Worm (Caenorhabditis elegans) whole organism, early embryonic: ENCODE results near the gene enri-1.

ENCODE experiments used
- ama-1 ChIP-seq: fragments of 150-350 bp; optimal IDR thresholded peaks from 2 replicates; lab custom pipeline; 2014
- ets-7 ChIP-seq: sonication (generic microtip); optimal IDR thresholded peaks from 2 replicates; lab custom pipeline; 2016; ENCODE audit warnings: missing genotype, missing genetic modification characterization, missing compliant biosample characterization
- hnd-1 ChIP-seq: sonication (generic microtip); optimal IDR thresholded peaks from 2 replicates; lab custom pipeline; 2016; ENCODE audit warnings: missing genetic modification characterization, missing compliant biosample characterization

- TF ChIP-seq ama-1 (lab: Kevin White, UChicago) (no peak), hnd-1 (tag; lab: Kevin White, UChicago) (no peak), ets-7 (tag; lab: Kevin White, UChicago) (no peak)
Measured at ce11 chrII:2378465-2379009, 37.1 kb upstream of the enri-1 start.
